Worm (Caenorhabditis elegans) whole organism, late embryonic: ENCODE data around the gene F41H10.5.

Experiments used
- eyg-1 ChIP-seq: sonication (generic microtip); optimal IDR thresholded peaks from 2 replicates; lab custom pipeline; 2016; ENCODE audit warnings: missing genotype, missing genetic modification characterization, missing compliant biosample characterization
- gmeb-2 ChIP-seq: sonication (generic microtip); optimal IDR thresholded peaks from 2 replicates; lab custom pipeline; 2016; ENCODE audit warnings: missing genetic modification characterization, inconsistent platforms, missing compliant biosample characterization

DNA sequence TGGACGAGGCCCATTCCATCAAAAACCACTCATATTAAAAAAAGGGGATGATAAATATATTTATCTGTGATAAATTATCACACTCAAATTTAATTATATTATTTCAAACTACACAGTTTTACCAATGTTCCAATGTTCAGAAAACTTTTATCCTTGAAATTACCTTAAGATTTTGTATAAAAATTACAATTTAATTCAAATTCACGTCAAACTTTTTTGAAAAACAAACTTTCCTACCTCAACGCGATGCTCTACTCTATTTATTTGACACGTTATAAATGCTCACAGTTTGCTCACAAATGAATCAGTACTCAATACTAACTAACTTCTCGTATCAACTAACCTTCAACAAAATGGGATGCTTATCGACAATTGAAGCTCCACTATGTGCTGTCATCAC lies 21.9 kb downstream of the F41H10.5 start, which contains the start of gene F41H10.1:
- TF ChIP-seq eyg-1 (no peak), gmeb-2 (no peak)
